Worm (Caenorhabditis elegans): Measurements from ENCODE around the gene nhr-72.

nhr-72 gene

ce11 chrII:3850655-3851054, at the start of gene nhr-72:
TSS of gene nhr-72 (minus strand) at chrII:3850755.
- TF ChIP-seq pbrm-1 (GFP tag; IDR thresholded peaks at IDR 0.05) (no peak), madf-10 (tag; optimal IDR thresholded peaks at IDR 0.05) (no peak)

- TF ChIP-seq T26A5.8 (tag; optimal IDR thresholded peaks at IDR 0.05) (no peak), egrh-3 (GFP tag; IDR thresholded peaks at IDR 0.05) (peak; percentile 85), nfya-2 (GFP tag; IDR thresholded peaks at IDR 0.05) (no peak), nfyb-1 (GFP tag; IDR thresholded peaks at IDR 0.05) (peak; percentile 64), egl-18 (GFP tag; IDR thresholded peaks at IDR 0.05) (no peak), nhr-90 (tag; optimal IDR thresholded peaks at IDR 0.05) (no peak), Y56A3A.18 (GFP tag; IDR thresholded peaks at IDR 0.05) (no peak), dpff-1 (tag; optimal IDR thresholded peaks at IDR 0.05) (no peak), attf-5 (GFP tag; optimal IDR thresholded peaks at IDR 0.05) (peak; percentile 31), akir-1 (GFP tag; optimal IDR thresholded peaks at IDR 0.05) (no peak), lin-35 (GFP tag; optimal IDR thresholded peaks at IDR 0.05) (peak in 1 of 3 experiments; percentile 24), dox-1 (GFP tag; IDR thresholded peaks at IDR 0.05) (0 out of 2 replicates have a peak, but pooled peaks have one; percentile 28), atf-7 (tag; optimal IDR thresholded peaks at IDR 0.05) (peak; percentile 93), die-1 (tag; optimal IDR thresholded peaks at IDR 0.05) (no peak), ceh-27 (GFP tag; optimal IDR thresholded peaks at IDR 0.05) (peak; percentile 31), chd-7 (tag; optimal IDR thresholded peaks at IDR 0.05) (no peak), ztf-26 (tag; optimal IDR thresholded peaks at IDR 0.05) (no peak), gei-17 (GFP tag; optimal IDR thresholded peaks at IDR 0.05) (no peak), nhr-179 (tag; optimal IDR thresholded peaks at IDR 0.05) (no peak), unc-62 (GFP tag; optimal IDR thresholded peaks at IDR 0.05) (peak; percentile 16), let-526 (GFP tag; IDR thresholded peaks at IDR 0.05) (no peak), lin-40 (tag; optimal IDR thresholded peaks at IDR 0.05) (no peak), lin-26 (GFP tag; IDR thresholded peaks at IDR 0.05) (0 out of 2 replicates have a peak, but pooled peaks have one; percentile 40), D2030.7 (GFP tag; IDR thresholded peaks at IDR 0.05) (no peak), zfh-2 (GFP tag; conservative IDR thresholded peaks at IDR 0.05) (peak; percentile 92)
These were observed 47.4 kb upstream of the nhr-72 start, which contains the start of gene F53C3.6 for ce11 chrII:3897758-3898494. TSS of gene F53C3.6 (plus strand) at chrII:3898142.

ce11 chrII:3896920-3897319, 46.4 kb upstream of the nhr-72 start:
- TF ChIP-seq hmg-1.2 (GFP tag; IDR thresholded peaks at IDR 0.05): peak; percentile 88
- TF ChIP-seq dpff-1 (tag; optimal IDR thresholded peaks at IDR 0.05): no peak
- TF ChIP-seq atf-7 (tag; optimal IDR thresholded peaks at IDR 0.05): no peak

- TF ChIP-seq F55B11.4 (tag; optimal IDR thresholded peaks at IDR 0.05; ENCODE audit: borderline replicate concordance, insufficient read depth) (no peak), tlf-1 (GFP tag; optimal IDR thresholded peaks at IDR 0.05) (no peak), aptf-2 (GFP tag; conservative IDR thresholded peaks at IDR 0.05) (no peak)
These were observed 44.2 kb upstream of the nhr-72 start, which contains the start of gene F53C3.7 for ce11 chrII:3894755-3895154. TSS of gene F53C3.7 (plus strand) at chrII:3895055.

- TF ChIP-seq sptf-2 (GFP tag; optimal IDR thresholded peaks at IDR 0.05): no peak
- TF ChIP-seq dpff-1 (tag; optimal IDR thresholded peaks at IDR 0.05): no peak
- no peak for TF ChIP-seq F57C9.4 (tag; optimal IDR thresholded peaks at IDR 0.05)
- no peak for TF ChIP-seq lag-1 (GFP tag; IDR thresholded peaks at IDR 0.05)
- TF ChIP-seq hrde-1 (tag; optimal IDR thresholded peaks at IDR 0.05; ENCODE audit: borderline replicate concordance): no peak
- TF ChIP-seq B0261.1 (tag; optimal IDR thresholded peaks at IDR 0.05): no peak
- TF ChIP-seq F49E8.2 (tag; optimal IDR thresholded peaks at IDR 0.05; ENCODE audit: insufficient read depth): no peak
- TF ChIP-seq B0336.3 (GFP tag; IDR thresholded peaks at IDR 0.05): no peak
- TF ChIP-seq B0035.1 (tag; optimal IDR thresholded peaks at IDR 0.05): no peak
- TF ChIP-seq Y95B8A.8 (GFP tag; IDR thresholded peaks at IDR 0.05): no peak
- no peak for TF ChIP-seq gei-17 (GFP tag; optimal IDR thresholded peaks at IDR 0.05)
- TF ChIP-seq hmg-20 (GFP tag; IDR thresholded peaks at IDR 0.05): no peak
- TF ChIP-seq egl-18 (GFP tag; IDR thresholded peaks at IDR 0.05): no peak
- TF ChIP-seq him-1 (tag; optimal IDR thresholded peaks at IDR 0.05): no peak
- TF ChIP-seq Y56A3A.18 (GFP tag; IDR thresholded peaks at IDR 0.05): no peak
These were observed 43.4 kb upstream of the nhr-72 start for ce11 chrII:3893911-3894310.

Measured in whole organism, young adult.